Fruit fly (Drosophila melanogaster): ENCODE measurements around the gene OtopLc.

Gene OtopLc

DNA sequence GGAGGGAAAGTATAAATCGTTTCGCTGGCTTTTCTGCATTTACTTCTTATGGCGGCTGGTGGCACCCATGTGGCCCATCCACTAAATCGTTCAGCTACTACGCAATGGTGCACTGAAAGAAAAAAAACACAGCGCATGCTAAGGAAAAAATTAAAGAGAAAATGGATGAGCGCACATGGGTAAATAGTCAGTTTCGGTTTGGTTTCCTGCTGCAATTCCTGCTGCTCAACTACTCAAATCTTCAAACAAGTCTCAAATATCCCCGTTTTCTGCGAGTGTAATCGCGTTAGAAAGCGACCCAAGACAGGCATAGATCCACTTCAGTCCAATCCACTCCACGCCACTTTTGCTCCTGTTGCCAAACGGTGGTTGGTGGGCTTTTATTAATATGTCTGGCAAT is 59.7 kb downstream of the OtopLc start:
- TF ChIP-seq salr (GFP tag; optimal IDR thresholded peaks at IDR 0.05) = no peak
- TF ChIP-seq vri (GFP tag; optimal IDR thresholded peaks at IDR 0.05) = no peak
- TF ChIP-seq cyc (GFP tag; optimal IDR thresholded peaks at IDR 0.05) = no peak
- no peak for TF ChIP-seq fd85E (GFP tag; optimal IDR thresholded peaks at IDR 0.05)
- TF ChIP-seq CG9139 (GFP tag; optimal IDR thresholded peaks at IDR 0.05) = no peak
- TF ChIP-seq CG10669 (GFP tag; optimal IDR thresholded peaks at IDR 0.05) = no peak
- no peak for TF ChIP-seq CG34406 (GFP tag; optimal IDR thresholded peaks at IDR 0.05)
- TF ChIP-seq CG11762 (GFP tag; optimal IDR thresholded peaks at IDR 0.05; ENCODE audit: insufficient read depth) = no peak
- no peak for TF ChIP-seq Sox15 (GFP tag; optimal IDR thresholded peaks at IDR 0.05)
- no peak for TF ChIP-seq CG6854 (GFP tag; optimal IDR thresholded peaks at IDR 0.05)
- no peak for TF ChIP-seq CG8119 (GFP tag; IDR thresholded peaks at IDR 0.05)
- TF ChIP-seq CG16779 (tag; optimal IDR thresholded peaks at IDR 0.05) = no peak
- TF ChIP-seq CG8632 (GFP tag; optimal IDR thresholded peaks at IDR 0.05) = no peak
- no peak for TF ChIP-seq CG4318 (GFP tag; optimal IDR thresholded peaks at IDR 0.05)
- TF ChIP-seq ss (GFP tag; optimal IDR thresholded peaks at IDR 0.05) = no peak
- TF ChIP-seq CG3032 (tag; optimal IDR thresholded peaks at IDR 0.05) = no peak

- no peak for TF ChIP-seq CG15336 (GFP tag; IDR thresholded peaks at IDR 0.05)
- TF ChIP-seq svp (GFP tag) = no peak
- no peak for TF ChIP-seq CG6808 (GFP tag; optimal IDR thresholded peaks at IDR 0.05)
- TF ChIP-seq lz (GFP tag; optimal IDR thresholded peaks at IDR 0.05) = no peak
- TF ChIP-seq CG31627 (GFP tag; optimal IDR thresholded peaks at IDR 0.05) = no peak
- no peak for TF ChIP-seq fd85E (GFP tag; optimal IDR thresholded peaks at IDR 0.05)
These were observed 60.4 kb downstream of the OtopLc start for dm6 chrX:5602308-5602707.
